Fruit fly (Drosophila melanogaster) whole organism, prepupa: Measurements from ENCODE around the gene ImpE1.

Experiments used
- Blimp-1 ChIP-seq: fragments of 200-800 bp; sonication (Bioruptor generic); optimal IDR thresholded peaks from 3 replicates; lab custom pipeline; 2017; ENCODE audit warnings: missing biosample characterization, missing genetic modification characterization, mild to moderate bottlenecking, moderate library complexity, missing genetic modification reagents
- CG11762 ChIP-seq: fragments of 200-800 bp; sonication (Bioruptor generic); optimal IDR thresholded peaks from 3 replicates; lab custom pipeline; 2016; ENCODE audit warnings: missing biosample characterization, missing genetic modification characterization; ENCODE audit not compliant: insufficient read depth
- CG11902 ChIP-seq: fragments of 200-800 bp; sonication (Bioruptor generic); optimal IDR thresholded peaks from 3 replicates; lab custom pipeline; 2016; ENCODE audit warnings: missing biosample characterization, missing genetic modification characterization
- CG15336 ChIP-seq: fragments of 200-800 bp; sonication (Bioruptor generic); IDR thresholded peaks from 2 replicates; pipeline ENCODE4 v1.3.6; 2022; ENCODE audit warnings: missing biosample characterization, missing genetic modification characterization
- CG16779 ChIP-seq: fragments of 200-800 bp; sonication (Bioruptor generic); optimal IDR thresholded peaks from 3 replicates; lab custom pipeline; 2017; ENCODE audit warnings: missing biosample characterization, mild to moderate bottlenecking, missing genetic modification characterization
- CG3032 ChIP-seq: fragments of 200-800 bp; optimal IDR thresholded peaks from 2 replicates; lab custom pipeline; 2019; ENCODE audit warnings: missing biosample characterization, mild to moderate bottlenecking, missing genetic modification characterization, moderate library complexity
- CG31627 ChIP-seq: fragments of 200-800 bp; sonication (Bioruptor generic); optimal IDR thresholded peaks from 3 replicates; lab custom pipeline; 2016; ENCODE audit warnings: missing biosample characterization, missing genetic modification characterization
- CG32006 ChIP-seq: fragments of 200-800 bp; sonication (Bioruptor generic); optimal IDR thresholded peaks from 3 replicates; lab custom pipeline; 2017; ENCODE audit warnings: missing biosample characterization, mild to moderate bottlenecking, missing genetic modification characterization
- CG4318 ChIP-seq: fragments of 200-800 bp; sonication (Bioruptor generic); optimal IDR thresholded peaks from 3 replicates; lab custom pipeline; 2017; ENCODE audit warnings: missing biosample characterization, mild to moderate bottlenecking, missing genetic modification characterization
- CG6163 ChIP-seq: fragments of 200-800 bp; sonication (Bioruptor generic); IDR thresholded peaks from 3 replicates; pipeline ENCODE4 v1.3.6; 2022; ENCODE audit warnings: missing biosample characterization, missing genetic modification characterization
- CG6276 ChIP-seq: fragments of 200-800 bp; sonication (Bioruptor generic); optimal IDR thresholded peaks from 2 replicates; lab custom pipeline; 2017; ENCODE audit warnings: missing biosample characterization, mild to moderate bottlenecking, missing genetic modification characterization
- CG6792 ChIP-seq: fragments of 200-800 bp; sonication (Bioruptor generic); optimal IDR thresholded peaks from 3 replicates; lab custom pipeline; 2016; ENCODE audit warnings: missing biosample characterization, missing genetic modification characterization
- CG7368 ChIP-seq: fragments of 200-800 bp; sonication (Bioruptor generic); optimal IDR thresholded peaks from 3 replicates; lab custom pipeline; 2016; ENCODE audit warnings: missing biosample characterization, missing genetic modification characterization
- CG8119 ChIP-seq: fragments of 200-800 bp; sonication (Bioruptor generic); IDR thresholded peaks from 3 replicates; pipeline ENCODE4 v1.3.6; 2022; ENCODE audit warnings: missing biosample characterization, missing genetic modification characterization
- CG8319 ChIP-seq: fragments of 200-800 bp; sonication (Bioruptor generic); optimal IDR thresholded peaks from 3 replicates; lab custom pipeline; 2016; ENCODE audit warnings: missing biosample characterization, missing genetic modification characterization
- CG9139 ChIP-seq: fragments of 200-800 bp; sonication (Bioruptor generic); optimal IDR thresholded peaks from 3 replicates; lab custom pipeline; 2017; ENCODE audit warnings: missing biosample characterization, mild to moderate bottlenecking, missing genetic modification characterization
- Eip75B ChIP-seq: fragments of 200-800 bp; sonication (Bioruptor generic); optimal IDR thresholded peaks from 3 replicates; lab custom pipeline; 2016; ENCODE audit warnings: missing biosample characterization, missing genetic modification characterization
- Eip78C ChIP-seq: fragments of 200-800 bp; sonication (Bioruptor generic); peaks from one replicate; lab custom pipeline; 2016; ENCODE audit warnings: missing biosample characterization, missing genetic modification characterization
- Eip93F ChIP-seq: fragments of 200-800 bp; sonication (Bioruptor generic); optimal IDR thresholded peaks from 2 replicates; lab custom pipeline; 2016; ENCODE audit warnings: missing biosample characterization, mild to moderate bottlenecking, missing genetic modification characterization
- Ets96B ChIP-seq: fragments of 200-800 bp; optimal IDR thresholded peaks from 2 replicates; lab custom pipeline; 2019; ENCODE audit warnings: missing biosample characterization, mild to moderate bottlenecking, missing genetic modification characterization, moderate library complexity
- Hr4 ChIP-seq: fragments of 200-800 bp; sonication (Bioruptor generic); optimal IDR thresholded peaks from 3 replicates; lab custom pipeline; 2016; ENCODE audit warnings: missing biosample characterization, missing genetic modification characterization
- OdsH ChIP-seq: fragments of 200-800 bp; sonication (Bioruptor generic); optimal IDR thresholded peaks from 3 replicates; lab custom pipeline; 2016; ENCODE audit warnings: missing biosample characterization, missing genetic modification characterization
- Sox15 ChIP-seq: fragments of 200-800 bp; sonication (Bioruptor generic); optimal IDR thresholded peaks from 3 replicates; lab custom pipeline; 2016; ENCODE audit warnings: missing biosample characterization, missing genetic modification characterization
- achi ChIP-seq: fragments of 200-800 bp; sonication (Bioruptor generic); optimal IDR thresholded peaks from 3 replicates; lab custom pipeline; 2016; ENCODE audit warnings: missing biosample characterization, missing genetic modification characterization
- cyc ChIP-seq: fragments of 200-800 bp; sonication (Bioruptor generic); optimal IDR thresholded peaks from 3 replicates; lab custom pipeline; 2016; ENCODE audit warnings: missing biosample characterization, missing genetic modification characterization
- dac ChIP-seq: fragments of 200-800 bp; sonication (Bioruptor generic); optimal IDR thresholded peaks from 2 replicates; lab custom pipeline; 2017; ENCODE audit warnings: missing biosample characterization, mild to moderate bottlenecking, missing genetic modification characterization
- eg ChIP-seq: fragments of 200-800 bp; sonication (Bioruptor generic); IDR thresholded peaks from 3 replicates; pipeline ENCODE4 v1.3.6; 2022; ENCODE audit warnings: missing biosample characterization, missing genetic modification characterization
- esn ChIP-seq: fragments of 200-800 bp; sonication (Bioruptor generic); optimal IDR thresholded peaks from 2 replicates; lab custom pipeline; 2016; ENCODE audit warnings: missing biosample characterization, mild to moderate bottlenecking, missing genetic modification characterization, moderate library complexity
- fkh ChIP-seq: fragments of 200-800 bp; sonication (Bioruptor generic); optimal IDR thresholded peaks from 3 replicates; lab custom pipeline; 2017; ENCODE audit warnings: missing biosample characterization, mild to moderate bottlenecking, missing genetic modification characterization, moderate library complexity
- lz ChIP-seq: fragments of 200-800 bp; sonication (Bioruptor generic); optimal IDR thresholded peaks from 3 replicates; lab custom pipeline; 2016; ENCODE audit warnings: missing biosample characterization, missing genetic modification characterization
- net ChIP-seq: fragments of 200-800 bp; sonication (Bioruptor generic); optimal IDR thresholded peaks from 3 replicates; lab custom pipeline; 2016; ENCODE audit warnings: missing biosample characterization, missing genetic modification characterization
- pdm3 ChIP-seq: fragments of 200-800 bp; sonication (Bioruptor generic); optimal IDR thresholded peaks from 3 replicates; lab custom pipeline; 2016; ENCODE audit warnings: missing biosample characterization, missing genetic modification characterization
- salr ChIP-seq, 2 experiments: fragments of 200-800 bp; sonication (Bioruptor generic); optimal IDR thresholded peaks; 3 replicates each; lab custom pipeline; 2016 to 2018; ENCODE audit warnings: missing biosample characterization in 2 of 2, missing genetic modification characterization in 2 of 2, mild to moderate bottlenecking in 1 of 2
- ss ChIP-seq, 2 experiments: fragments of 200-800 bp; sonication (Bioruptor generic); optimal IDR thresholded peaks; 2 replicates in 1 of 2; 3 replicates in 1 of 2; lab custom pipeline; 2017 to 2018; ENCODE audit warnings: mild to moderate bottlenecking in 2 of 2, missing biosample characterization in 2 of 2, missing genetic modification characterization in 2 of 2, moderate library complexity in 1 of 2
- svp ChIP-seq: fragments of 200-800 bp; sonication (Bioruptor generic); peaks from one replicate; lab custom pipeline; 2016; ENCODE audit warnings: missing biosample characterization, missing genetic modification characterization
- vri ChIP-seq: fragments of 200-800 bp; sonication (Bioruptor generic); optimal IDR thresholded peaks from 3 replicates; lab custom pipeline; 2016; ENCODE audit warnings: missing biosample characterization, mild to moderate bottlenecking, missing genetic modification characterization

The ImpE1 gene

DNA sequence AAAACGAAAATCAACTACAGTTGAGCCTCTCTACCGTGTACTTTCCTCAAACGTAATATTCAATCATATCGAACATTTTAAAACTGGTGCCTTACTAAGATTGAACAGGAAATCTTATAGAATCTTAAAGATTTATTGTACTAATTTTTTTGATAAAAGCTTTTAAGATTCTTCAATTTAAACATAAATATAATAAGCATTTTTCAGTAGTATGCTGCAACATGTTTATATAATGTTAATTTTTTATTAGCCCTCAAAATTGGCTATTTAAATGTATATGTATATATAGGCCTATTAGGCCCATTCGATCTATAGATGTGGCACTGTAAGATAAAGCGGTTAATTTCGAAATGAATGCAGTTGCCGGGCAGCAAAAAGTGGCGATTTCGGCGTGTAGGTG, 667 bp upstream of the ImpE1 start:
- peak; percentile 56 for TF ChIP-seq svp (GFP tag; lab: Kevin White, UChicago)
- peak; percentile 62 for TF ChIP-seq Eip78C (GFP tag; lab: Kevin White, UChicago)
- no peak for TF ChIP-seq salr (GFP tag; optimal IDR thresholded peaks at IDR 0.05; lab: Kevin White, UChicago)
- TF ChIP-seq, all 60 proteins: peak for 2

DNA sequence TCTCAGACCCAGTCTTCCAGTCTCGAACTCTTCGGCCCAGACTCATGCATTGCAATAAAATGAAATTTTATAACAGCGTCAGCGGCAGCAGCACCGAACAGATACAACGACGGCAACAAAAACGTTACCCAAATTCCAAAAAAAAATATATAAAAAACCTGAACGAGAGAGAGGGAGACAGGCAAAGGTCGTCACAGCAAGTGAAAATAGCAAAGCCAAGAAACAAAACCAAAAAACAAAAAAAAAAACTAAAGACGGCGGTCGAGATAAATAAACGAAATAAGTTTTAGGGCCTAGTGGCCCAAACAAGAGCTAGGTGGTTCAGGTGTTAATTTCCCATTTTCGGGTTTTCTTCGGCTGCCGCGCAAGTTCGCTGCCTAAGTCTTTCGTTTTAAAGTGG, 1.9 kb downstream of the ImpE1 start:
- TF ChIP-seq Eip75B (GFP tag; lab: Kevin White, UChicago), result no peak
- TF ChIP-seq Hr4 (GFP tag; lab: Kevin White, UChicago), result no peak
- TF ChIP-seq CG15336, result no peak
- TF ChIP-seq CG4318 (GFP tag; lab: Kevin White, UChicago), result no peak
- no peak for TF ChIP-seq OdsH (GFP tag; lab: Kevin White, UChicago)
- TF ChIP-seq vri (GFP tag; lab: Kevin White, UChicago), result no peak
- no peak for TF ChIP-seq CG7368 (GFP tag; lab: Kevin White, UChicago)
- TF ChIP-seq CG8319, result no peak
- no peak for TF ChIP-seq Eip93F (GFP tag; lab: Kevin White, UChicago)
- TF ChIP-seq CG32006 (GFP tag; lab: Kevin White, UChicago), result no peak
- TF ChIP-seq CG31627 (GFP tag; lab: Kevin White, UChicago), result no peak
- TF ChIP-seq cyc (GFP tag; lab: Kevin White, UChicago), result no peak
- TF ChIP-seq CG9139 (GFP tag; lab: Kevin White, UChicago), result no peak
- no peak for TF ChIP-seq Ets96B (tag; lab: Kevin White, UChicago)
- TF ChIP-seq CG6163 (GFP tag; lab: Robert Waterston, UW), result no peak
- no peak for TF ChIP-seq Sox15 (GFP tag; lab: Kevin White, UChicago)
- TF ChIP-seq CG3032 (tag; lab: Kevin White, UChicago), result no peak
- no peak for TF ChIP-seq esn (GFP tag; lab: Kevin White, UChicago)
- TF ChIP-seq ss (GFP tag; optimal IDR thresholded peaks at IDR 0.05; lab: Kevin White, UChicago), result no peak
- TF ChIP-seq, all 60 proteins: peak for 0

DNA sequence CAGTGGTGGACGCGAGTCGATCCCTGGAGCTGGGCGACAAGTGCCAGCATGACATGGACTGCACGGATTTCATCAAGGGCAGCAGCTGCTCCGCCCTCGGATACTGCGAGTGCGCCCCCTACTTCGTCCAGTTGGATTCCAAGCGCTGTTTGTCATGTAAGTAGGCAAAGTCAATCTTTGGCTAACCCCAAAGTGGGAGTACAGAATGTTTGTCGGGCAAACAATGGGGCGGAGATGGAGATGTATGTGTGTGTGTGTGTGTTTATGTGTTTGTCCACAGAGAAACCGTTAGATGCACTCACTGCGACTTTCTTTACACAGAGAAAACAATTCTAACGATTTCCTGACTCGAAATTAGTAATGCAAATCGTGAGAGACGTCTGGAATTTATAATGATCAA, 7.0 kb downstream of the ImpE1 start:
- TF ChIP-seq Eip93F (GFP tag; lab: Kevin White, UChicago) (no peak), CG9139 (GFP tag; lab: Kevin White, UChicago) (no peak), fkh (GFP tag; lab: Kevin White, UChicago) (peak; percentile 50)

DNA sequence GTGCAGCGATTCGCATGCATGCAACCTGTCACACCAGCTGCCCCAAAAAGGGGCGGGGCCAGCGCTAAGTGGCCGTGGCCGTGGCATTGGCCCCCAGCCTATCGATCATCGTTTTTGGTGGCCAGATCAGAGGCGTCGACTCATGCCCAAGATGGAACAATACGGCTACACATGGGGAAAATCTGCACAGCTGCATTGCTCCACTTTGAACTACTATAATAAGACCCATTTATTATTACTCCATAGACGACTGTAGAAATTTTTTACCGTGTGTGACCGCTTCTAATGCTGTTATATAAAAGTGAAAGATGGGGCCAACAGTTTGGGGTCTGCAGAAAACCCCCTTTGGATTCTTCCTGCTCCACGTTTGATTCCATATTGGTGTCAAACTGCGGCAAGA, 11.8 kb downstream of the ImpE1 start:
- TF ChIP-seq CG32006 (GFP tag; lab: Kevin White, UChicago) (peak; percentile 84), CG4318 (GFP tag; lab: Kevin White, UChicago) (peak; percentile 59), eg (GFP tag; lab: Robert Waterston, UW) (peak; percentile 50; the same call in 2 of the 3 replicates), OdsH (GFP tag; lab: Kevin White, UChicago) (peak; percentile 27), achi (GFP tag; lab: Kevin White, UChicago) (peak; percentile 27), CG6792 (GFP tag; lab: Kevin White, UChicago) (no peak), CG8119 (GFP tag; lab: Robert Waterston, UW) (peak; percentile 60), CG31627 (GFP tag; lab: Kevin White, UChicago) (no peak), CG15336 (peak; percentile 73), vri (GFP tag; lab: Kevin White, UChicago) (no peak), lz (GFP tag; lab: Kevin White, UChicago) (no peak), dac (GFP tag; lab: Kevin White, UChicago) (peak; percentile 51), Hr4 (GFP tag; lab: Kevin White, UChicago) (peak; percentile 69), CG11902 (GFP tag; lab: Kevin White, UChicago) (no peak), Blimp-1 (GFP tag; lab: Kevin White, UChicago) (no peak), CG6276 (GFP tag; lab: Kevin White, UChicago) (peak; percentile 21), CG9139 (GFP tag; lab: Kevin White, UChicago) (no peak), CG11762 (GFP tag; lab: Kevin White, UChicago) (no peak), pdm3 (GFP tag; lab: Kevin White, UChicago) (peak; percentile 23), ss (GFP tag; optimal IDR thresholded peaks at IDR 0.05; lab: Kevin White, UChicago) (peak in 1 of 2 experiments; percentile 38), CG3032 (tag; lab: Kevin White, UChicago) (no peak), salr (GFP tag; optimal IDR thresholded peaks at IDR 0.05; lab: Kevin White, UChicago) (peak in 1 of 2 experiments; percentile 59), Ets96B (tag; lab: Kevin White, UChicago) (no peak), CG16779 (tag; lab: Kevin White, UChicago) (no peak), Eip78C (GFP tag; lab: Kevin White, UChicago) (peak; percentile 59), net (GFP tag; lab: Kevin White, UChicago) (peak; percentile 24)
